Worm (Caenorhabditis elegans) whole organism, L1 larva: ENCODE data around the gene sds-22.

Experiments used
- C16A3.4 ChIP-seq: fragments of 150-350 bp; optimal IDR thresholded peaks from 2 replicates; lab custom pipeline; 2014; ENCODE audit warnings: missing biosample characterization, missing genetic modification characterization
- C34B4.2 ChIP-seq: sonication (generic microtip); optimal IDR thresholded peaks from 2 replicates; lab custom pipeline; 2017; ENCODE audit warnings: mild to moderate bottlenecking, missing genetic modification characterization, missing compliant biosample characterization
- F16B12.6 ChIP-seq: fragments of 150-350 bp; optimal IDR thresholded peaks from 2 replicates; lab custom pipeline; 2014; ENCODE audit warnings: missing biosample characterization, missing genetic modification characterization
- Y116A8C.19 ChIP-seq: sonication (generic microtip); optimal IDR thresholded peaks from 2 replicates; lab custom pipeline; 2016; ENCODE audit warnings: missing compliant biosample characterization, missing genetic modification characterization, borderline replicate concordance
- alr-1 ChIP-seq: fragments of 200-800 bp; sonication (Bioruptor generic); optimal IDR thresholded peaks from 2 replicates; lab custom pipeline; 2018; ENCODE audit warnings: borderline replicate concordance, mild to moderate bottlenecking, missing genetic modification characterization, missing compliant biosample characterization
- aly-2 ChIP-seq: fragments of 150-350 bp; optimal IDR thresholded peaks from 2 replicates; lab custom pipeline; 2014; ENCODE audit warnings: missing biosample characterization, missing genetic modification characterization
- ceh-8 ChIP-seq: fragments of 200-800 bp; sonication (Bioruptor generic); optimal IDR thresholded peaks from 2 replicates; lab custom pipeline; 2018; ENCODE audit warnings: mild to moderate bottlenecking, missing genetic modification characterization, moderate library complexity, missing compliant biosample characterization
- ceh-82 ChIP-seq, 3 experiments: fragments of 150-350 bp in 1 of 3; sonication (generic microtip) in 2 of 3; optimal IDR thresholded peaks; 2 replicates each; lab custom pipeline; 2014 to 2017; ENCODE audit warnings: missing biosample characterization in 3 of 3, missing genetic modification characterization in 3 of 3
- ces-1 ChIP-seq: fragments of 150-350 bp; optimal IDR thresholded peaks from 2 replicates; lab custom pipeline; 2014; ENCODE audit warnings: missing biosample characterization, missing genetic modification reagents, missing genetic modification characterization
- dpl-1 ChIP-seq, 3 experiments: fragments of 150-350 bp in 2 of 3; sonication (generic microtip) in 1 of 3; optimal IDR thresholded peaks; 2 replicates each; lab custom pipeline; 2014 to 2017; ENCODE audit warnings: missing biosample characterization in 3 of 3, missing genetic modification characterization in 3 of 3, missing genetic modification reagents in 3 of 3
- efl-1 ChIP-seq, 4 experiments: fragments of 150-350 bp; optimal IDR thresholded peaks in 3 of 4; peaks in 1 of 4; 1 replicate in 1 of 4; 2 replicates in 3 of 4; lab custom pipeline; 2014; ENCODE audit warnings: missing biosample characterization in 2 of 4, missing genetic modification characterization in 2 of 4, missing genetic modification reagents in 2 of 4
- egl-13 ChIP-seq: sonication (generic microtip); optimal IDR thresholded peaks from 2 replicates; lab custom pipeline; 2016; ENCODE audit warnings: missing genotype, missing genetic modification reagents, missing genetic modification characterization, missing compliant biosample characterization
- elt-2 ChIP-seq: sonication (generic microtip); optimal IDR thresholded peaks from 2 replicates; lab custom pipeline; 2016; ENCODE audit warnings: missing genetic modification characterization, mild to moderate bottlenecking, inconsistent platforms, missing compliant biosample characterization, missing genetic modification reagents
- elt-3 ChIP-seq, 6 experiments: fragments of 150-350 bp in 1 of 6; sonication (generic microtip); optimal IDR thresholded peaks; 2 replicates each; lab custom pipeline; 2017 to 2018; ENCODE audit warnings: missing biosample characterization in 6 of 6, missing genetic modification characterization in 6 of 6, inconsistent platforms in 1 of 6
- fos-1 ChIP-seq: fragments of 150-350 bp; optimal IDR thresholded peaks from 2 replicates; lab custom pipeline; 2014; ENCODE audit warnings: missing biosample characterization, missing genetic modification characterization
- grh-1 ChIP-seq: fragments of 200-800 bp; sonication (Bioruptor generic); IDR thresholded peaks from 2 replicates; pipeline ENCODE4 v1.3.6; 2022; ENCODE audit warnings: missing genetic modification reagents, missing genetic modification characterization, missing compliant biosample characterization
- hlh-17 ChIP-seq: fragments of 200-800 bp; sonication (Bioruptor generic); optimal IDR thresholded peaks from 2 replicates; lab custom pipeline; 2018; ENCODE audit warnings: missing genetic modification characterization, mild to moderate bottlenecking, missing compliant biosample characterization, moderate library complexity, borderline replicate concordance
- isw-1 ChIP-seq: fragments of 200-800 bp; sonication (Bioruptor generic); IDR thresholded peaks from 2 replicates; pipeline ENCODE4 v1.3.6; 2022; ENCODE audit warnings: missing genetic modification characterization, missing compliant biosample characterization
- jun-1 ChIP-seq: fragments of 150-350 bp; optimal IDR thresholded peaks from 2 replicates; lab custom pipeline; 2014; ENCODE audit warnings: missing biosample characterization, missing genetic modification reagents, missing genetic modification characterization
- lin-13 ChIP-seq: fragments of 150-350 bp; optimal IDR thresholded peaks from 2 replicates; lab custom pipeline; 2014; ENCODE audit warnings: missing biosample characterization, missing genetic modification reagents, missing genetic modification characterization
- lin-14 ChIP-seq: fragments of 200-800 bp; sonication (Bioruptor generic); optimal IDR thresholded peaks from 2 replicates; lab custom pipeline; 2018; ENCODE audit warnings: mild to moderate bottlenecking, missing genetic modification characterization, moderate library complexity, missing compliant biosample characterization
- lin-35 ChIP-seq, 2 experiments: fragments of 150-350 bp; optimal IDR thresholded peaks; 2 replicates each; lab custom pipeline; 2014; ENCODE audit warnings: missing biosample characterization in 2 of 2, missing genetic modification characterization in 2 of 2, missing genetic modification reagents in 2 of 2
- lir-3 ChIP-seq: sonication (generic microtip); optimal IDR thresholded peaks from 2 replicates; lab custom pipeline; 2016; ENCODE audit warnings: mild to moderate bottlenecking, missing genetic modification characterization, moderate library complexity, missing compliant biosample characterization; ENCODE audit not compliant: poor library complexity
- lsy-2 ChIP-seq, 2 experiments: fragments of 150-350 bp; optimal IDR thresholded peaks; 2 replicates each; lab custom pipeline; 2014; ENCODE audit warnings: missing biosample characterization in 2 of 2, missing genetic modification characterization in 2 of 2
- mab-9 ChIP-seq: fragments of 200-800 bp; sonication (Bioruptor generic); IDR thresholded peaks from 2 replicates; pipeline ENCODE4 v1.3.6; 2022; ENCODE audit warnings: missing genetic modification reagents, missing genetic modification characterization, missing compliant biosample characterization
- mep-1 ChIP-seq: fragments of 150-350 bp; optimal IDR thresholded peaks from 2 replicates; lab custom pipeline; 2014; ENCODE audit warnings: missing biosample characterization, missing genetic modification characterization
- nhr-11 ChIP-seq: fragments of 150-350 bp; optimal IDR thresholded peaks from 2 replicates; lab custom pipeline; 2014; ENCODE audit warnings: missing biosample characterization, missing genetic modification characterization
- nhr-19 ChIP-seq: fragments of 200-800 bp; sonication (Bioruptor generic); conservative IDR thresholded peaks from 2 replicates; pipeline ENCODE4 v1.3.6; 2022; ENCODE audit warnings: missing genetic modification characterization, missing compliant biosample characterization
- nhr-20 ChIP-seq: sonication (generic microtip); optimal IDR thresholded peaks from 2 replicates; lab custom pipeline; 2016; ENCODE audit warnings: mild to moderate bottlenecking, missing genetic modification characterization, missing compliant biosample characterization
- nhr-28 ChIP-seq: fragments of 150-350 bp; optimal IDR thresholded peaks from 2 replicates; lab custom pipeline; 2014; ENCODE audit warnings: missing biosample characterization, missing genetic modification characterization
- nhr-71 ChIP-seq: sonication (generic microtip); optimal IDR thresholded peaks from 2 replicates; lab custom pipeline; 2016; ENCODE audit warnings: mild to moderate bottlenecking, missing genetic modification characterization, moderate library complexity, missing compliant biosample characterization
- nhr-76 ChIP-seq: sonication (generic microtip); optimal IDR thresholded peaks from 2 replicates; lab custom pipeline; 2017; ENCODE audit warnings: missing biosample characterization, missing genetic modification characterization
- pax-3 ChIP-seq: fragments of 200-800 bp; sonication (Bioruptor generic); optimal IDR thresholded peaks from 2 replicates; lab custom pipeline; 2018; ENCODE audit warnings: mild to moderate bottlenecking, missing genetic modification characterization, moderate library complexity, missing compliant biosample characterization
- rnt-1 ChIP-seq: sonication (generic microtip); optimal IDR thresholded peaks from 2 replicates; lab custom pipeline; 2016; ENCODE audit warnings: mild to moderate bottlenecking, missing genetic modification characterization, moderate library complexity, missing compliant biosample characterization
- snu-23 ChIP-seq: sonication (generic microtip); optimal IDR thresholded peaks from 2 replicates; lab custom pipeline; 2016; ENCODE audit warnings: missing genetic modification characterization, missing compliant biosample characterization
- sup-37 ChIP-seq: fragments of 200-800 bp; sonication (Bioruptor generic); optimal IDR thresholded peaks from 2 replicates; lab custom pipeline; 2018; ENCODE audit warnings: mild to moderate bottlenecking, missing genetic modification characterization, missing compliant biosample characterization
- swsn-7 ChIP-seq: sonication (generic microtip); optimal IDR thresholded peaks from 2 replicates; lab custom pipeline; 2016; ENCODE audit warnings: missing genetic modification characterization, missing compliant biosample characterization
- tbx-2 ChIP-seq: sonication (generic microtip); optimal IDR thresholded peaks from 2 replicates; lab custom pipeline; 2016; ENCODE audit warnings: missing genetic modification characterization, missing compliant biosample characterization
- unc-130 ChIP-seq: fragments of 150-350 bp; optimal IDR thresholded peaks from 2 replicates; lab custom pipeline; 2017; ENCODE audit warnings: missing biosample characterization, missing genetic modification characterization, inconsistent platforms
- unc-98 ChIP-seq: fragments of 200-800 bp; sonication (Bioruptor generic); IDR thresholded peaks from 2 replicates; pipeline ENCODE4 v1.3.6; 2022; ENCODE audit warnings: missing genetic modification characterization, missing compliant biosample characterization
- vab-15 ChIP-seq: sonication (generic microtip); optimal IDR thresholded peaks from 2 replicates; lab custom pipeline; 2017; ENCODE audit warnings: missing genotype, mild to moderate bottlenecking, missing genetic modification characterization, missing compliant biosample characterization
- xbp-1 ChIP-seq: sonication (generic microtip); optimal IDR thresholded peaks from 2 replicates; lab custom pipeline; 2016; ENCODE audit warnings: missing genetic modification characterization, missing compliant biosample characterization
- zip-4 ChIP-seq: fragments of 200-800 bp; sonication (Bioruptor generic); optimal IDR thresholded peaks from 2 replicates; lab custom pipeline; 2018; ENCODE audit warnings: mild to moderate bottlenecking, missing genetic modification characterization, moderate library complexity, missing compliant biosample characterization
- ztf-4 ChIP-seq: fragments of 150-350 bp; optimal IDR thresholded peaks from 2 replicates; lab custom pipeline; 2014; ENCODE audit warnings: missing biosample characterization, missing genetic modification characterization

sds-22 gene

ce11 chrII:7900762-7901161 is 42.6 kb downstream of the sds-22 start:
- TF ChIP-seq Y116A8C.19 (no peak), grh-1 (GFP tag; lab: Robert Waterston, UW) (no peak), nhr-19 (GFP tag; lab: Robert Waterston, UW) (no peak), mep-1 (tag; lab: Kevin White, UChicago) (no peak), lin-13 (GFP tag; lab: Kevin White, UChicago) (no peak), xbp-1 (no peak), hlh-17 (GFP tag; lab: Kevin White, UChicago) (no peak), jun-1 (no peak)

ce11 chrII:7901990-7902389 is 43.8 kb downstream of the sds-22 start:
- no peak for TF ChIP-seq swsn-7
- TF ChIP-seq efl-1 (optimal IDR thresholded peaks at IDR 0.05; lab: Kevin White, UChicago), result no peak
- TF ChIP-seq efl-1 (GFP tag; optimal IDR thresholded peaks at IDR 0.05 in 1 of 2; lab: Kevin White, UChicago), result peak in 1 of 2 experiments; percentile 90
- TF ChIP-seq dpl-1 (GFP tag; optimal IDR thresholded peaks at IDR 0.05; lab: Kevin White, UChicago), result no peak
- TF ChIP-seq isw-1 (GFP tag; lab: Robert Waterston, UW), result no peak
- no peak for TF ChIP-seq elt-3 (tag; optimal IDR thresholded peaks at IDR 0.05; lab: Kevin White, UChicago)
- no peak for TF ChIP-seq aly-2 (tag; lab: Kevin White, UChicago)

ce11 chrII:7907539-7907997 is 49.4 kb downstream of the sds-22 start, which contains the start of gene best-23:
best-23 (minus strand) TSS chrII:7907589.
- TF ChIP-seq ces-1 (GFP tag; lab: Kevin White, UChicago), result no peak
- no peak for TF ChIP-seq F16B12.6 (tag; lab: Kevin White, UChicago)
- peak; percentile 61 for TF ChIP-seq nhr-19 (GFP tag; lab: Robert Waterston, UW)
- TF ChIP-seq elt-2 (tag; lab: Kevin White, UChicago), result no peak
- TF ChIP-seq nhr-20 (tag; lab: Kevin White, UChicago), result peak; percentile 44
- peak; percentile 76 for TF ChIP-seq nhr-71 (tag; lab: Kevin White, UChicago)
- TF ChIP-seq rnt-1, result peak; percentile 63
- TF ChIP-seq lir-3, result no peak
- TF ChIP-seq zip-4 (GFP tag; lab: Kevin White, UChicago), result no peak
- no peak for TF ChIP-seq dpl-1 (GFP tag; optimal IDR thresholded peaks at IDR 0.05; lab: Kevin White, UChicago)
- no peak for TF ChIP-seq sup-37 (GFP tag; lab: Kevin White, UChicago)
- peak; percentile 36 for TF ChIP-seq ztf-4
- peak; percentile 2 to 26 for TF ChIP-seq lsy-2 (tag; optimal IDR thresholded peaks at IDR 0.05; lab: Kevin White, UChicago)
- TF ChIP-seq snu-23 (GFP tag; lab: Kevin White, UChicago), result peak; percentile 28
- no peak for TF ChIP-seq pax-3
- TF ChIP-seq fos-1 (tag; lab: Kevin White, UChicago), result no peak
- no peak for TF ChIP-seq egl-13 (tag; lab: Kevin White, UChicago)
- peak; percentile 66 for TF ChIP-seq lin-14
- no peak for TF ChIP-seq unc-98 (GFP tag; lab: Robert Waterston, UW)
- no peak for TF ChIP-seq jun-1
- no peak for TF ChIP-seq vab-15
- TF ChIP-seq ceh-8 (GFP tag; lab: Kevin White, UChicago), result no peak
- no peak for TF ChIP-seq nhr-11 (tag; lab: Kevin White, UChicago)
- TF ChIP-seq isw-1 (GFP tag; lab: Robert Waterston, UW), result no peak
- no peak for TF ChIP-seq nhr-76 (tag; lab: Kevin White, UChicago)
- TF ChIP-seq Y116A8C.19, result no peak
- no peak for TF ChIP-seq C34B4.2
- TF ChIP-seq swsn-7, result no peak
- no peak for TF ChIP-seq mab-9 (GFP tag; lab: Robert Waterston, UW)
- TF ChIP-seq nhr-28 (tag; lab: Kevin White, UChicago), result no peak
- no peak for TF ChIP-seq alr-1 (tag; lab: Kevin White, UChicago)
- no peak for TF ChIP-seq unc-130 (tag; lab: Kevin White, UChicago)
- no peak for TF ChIP-seq ceh-82 (tag; optimal IDR thresholded peaks at IDR 0.05; lab: Kevin White, UChicago)
- TF ChIP-seq tbx-2 (tag; lab: Kevin White, UChicago), result no peak
- TF ChIP-seq lin-35 (GFP tag; optimal IDR thresholded peaks at IDR 0.05; lab: Kevin White, UChicago), result no peak
- no peak for TF ChIP-seq C16A3.4 (tag; lab: Kevin White, UChicago)
- TF ChIP-seq lin-13 (GFP tag; lab: Kevin White, UChicago), result no peak
